Worm (Caenorhabditis elegans): ENCODE results near the gene klp-11.

ce11 chrIV:8748967-8749366 lies 12.9 kb downstream of the klp-11 start:
- no peak for TF ChIP-seq lsy-2 (tag; optimal IDR thresholded peaks at IDR 0.05)
- no peak for TF ChIP-seq lin-15B (tag; optimal IDR thresholded peaks at IDR 0.05)
- no peak for TF ChIP-seq nhr-25 (tag; optimal IDR thresholded peaks at IDR 0.05; ENCODE audit: borderline replicate concordance, insufficient read depth)
- TF ChIP-seq F37D6.2 (tag; optimal IDR thresholded peaks at IDR 0.05) = no peak
- TF ChIP-seq ama-1 (optimal IDR thresholded peaks at IDR 0.05) = no peak
- TF ChIP-seq snpc-1.2 (GFP tag; IDR thresholded peaks at IDR 0.05) = no peak
- TF ChIP-seq unc-62 (GFP tag; optimal IDR thresholded peaks at IDR 0.05 in 1 of 2) = no peak
- TF ChIP-seq unc-62 (tag; optimal IDR thresholded peaks at IDR 0.05) = no peak
- no peak for TF ChIP-seq pha-4 (GFP tag; IDR thresholded peaks at IDR 0.05)
- TF ChIP-seq pha-4 (tag; optimal IDR thresholded peaks at IDR 0.05) = no peak
- TF ChIP-seq fkh-10 (GFP tag; optimal IDR thresholded peaks at IDR 0.05) = no peak
- TF ChIP-seq saeg-2 (GFP tag; IDR thresholded peaks at IDR 0.05) = no peak
- TF ChIP-seq hmg-1.1 (GFP tag; IDR thresholded peaks at IDR 0.05) = no peak
- no peak for TF ChIP-seq set-16 (GFP tag; IDR thresholded peaks at IDR 0.05)
- TF ChIP-seq daf-12 (tag; optimal IDR thresholded peaks at IDR 0.05) = no peak

All from whole organism, L4 larva.